Worm (Caenorhabditis elegans) whole organism, young adult: ENCODE measurements around the gene C23G10.1.

Source experiments
- B0035.1 ChIP-seq: sonication (generic microtip); optimal IDR thresholded peaks from 2 replicates; lab custom pipeline; 2016; ENCODE audit warnings: missing genetic modification characterization, mild to moderate bottlenecking, missing compliant biosample characterization, missing genotype, missing genetic modification reagents
- D2030.7 ChIP-seq: fragments of 200-800 bp; sonication (Bioruptor generic); IDR thresholded peaks from 2 replicates; pipeline ENCODE4 v1.3.6; 2022; ENCODE audit warnings: missing genetic modification reagents, missing genetic modification characterization, missing compliant biosample characterization
- F39B2.1 ChIP-seq: fragments of 200-800 bp; sonication (Bioruptor generic); IDR thresholded peaks from 2 replicates; pipeline ENCODE4 v1.3.6; 2022; ENCODE audit warnings: missing genetic modification reagents, missing genetic modification characterization, missing compliant biosample characterization
- Y56A3A.18 ChIP-seq: fragments of 200-800 bp; sonication (Bioruptor generic); IDR thresholded peaks from 2 replicates; pipeline ENCODE4 v1.3.6; 2022; ENCODE audit warnings: missing genetic modification reagents, missing genetic modification characterization, missing compliant biosample characterization
- ama-1 ChIP-seq, 3 experiments: fragments of 150-350 bp in 1 of 3; sonication (generic microtip) in 2 of 3; optimal IDR thresholded peaks; 2 replicates each; lab custom pipeline; 2014 to 2018; ENCODE audit warnings: missing biosample characterization in 2 of 3, missing genetic modification characterization in 2 of 3, missing genetic modification reagents in 2 of 3
- chd-7 ChIP-seq: sonication (generic microtip); optimal IDR thresholded peaks from 2 replicates; lab custom pipeline; 2016; ENCODE audit warnings: mild to moderate bottlenecking, missing genetic modification characterization, moderate library complexity, missing compliant biosample characterization
- die-1 ChIP-seq: sonication (generic microtip); optimal IDR thresholded peaks from 2 replicates; lab custom pipeline; 2016; ENCODE audit warnings: missing genotype, mild to moderate bottlenecking, missing genetic modification characterization, missing compliant biosample characterization
- efl-1 ChIP-seq: fragments of 150-350 bp; optimal IDR thresholded peaks from 2 replicates; lab custom pipeline; 2014; ENCODE audit warnings: missing biosample characterization, missing genetic modification reagents, missing genetic modification characterization
- him-1 ChIP-seq: sonication (generic microtip); optimal IDR thresholded peaks from 2 replicates; lab custom pipeline; 2016; ENCODE audit warnings: missing genotype, missing genetic modification reagents, missing genetic modification characterization, missing compliant biosample characterization
- lir-1 ChIP-seq: fragments of 200-800 bp; sonication (Bioruptor generic); conservative IDR thresholded peaks from 2 replicates; pipeline ENCODE4 v1.3.6; 2022; ENCODE audit warnings: missing genetic modification reagents, missing genetic modification characterization, missing compliant biosample characterization
- madf-10 ChIP-seq: sonication (generic microtip); optimal IDR thresholded peaks from 2 replicates; lab custom pipeline; 2016; ENCODE audit warnings: mild to moderate bottlenecking, missing genetic modification characterization, missing compliant biosample characterization
- rec-8 ChIP-seq, 2 experiments: sonication (generic microtip); optimal IDR thresholded peaks; 2 replicates each; lab custom pipeline; 2016; ENCODE audit warnings: mild to moderate bottlenecking in 2 of 2, missing genetic modification characterization in 2 of 2, missing genetic modification reagents in 2 of 2, missing genotype in 2 of 2, missing biosample characterization in 1 of 2, missing compliant biosample characterization in 1 of 2, moderate library complexity in 1 of 2
- snpc-4 ChIP-seq, 5 experiments: fragments of 150-350 bp in 1 of 5; sonication (generic microtip) in 4 of 5; optimal IDR thresholded peaks; 2 replicates each; lab custom pipeline; 2014 to 2018; ENCODE audit warnings: missing genetic modification characterization in 5 of 5, missing biosample characterization in 3 of 5, antibody characterized with exemption in 2 of 5, mild to moderate bottlenecking in 2 of 5, missing compliant biosample characterization in 2 of 5, missing genotype in 2 of 5, moderate library complexity in 2 of 5, missing genetic modification reagents in 1 of 5
- unc-62 ChIP-seq: fragments of 150-350 bp; optimal IDR thresholded peaks from 2 replicates; lab custom pipeline; 2014; ENCODE audit warnings: missing biosample characterization, missing genetic modification reagents, missing genetic modification characterization

- TF ChIP-seq unc-62 (GFP tag; lab: Kevin White, UChicago) (no peak), Y56A3A.18 (GFP tag; lab: Robert Waterston, UW) (no peak), efl-1 (GFP tag; lab: Kevin White, UChicago) (no peak), lir-1 (GFP tag; lab: Robert Waterston, UW) (no peak), B0035.1 (tag; lab: Kevin White, UChicago) (no peak), him-1 (tag; lab: Kevin White, UChicago) (no peak), chd-7 (tag; lab: Kevin White, UChicago) (no peak), die-1 (tag; lab: Kevin White, UChicago) (no peak), madf-10 (tag; lab: Kevin White, UChicago) (no peak), ama-1 (optimal IDR thresholded peaks at IDR 0.05; lab: Kevin White, UChicago) (no peak), ama-1 (GFP tag; optimal IDR thresholded peaks at IDR 0.05; lab: Kevin White, UChicago) (no peak), snpc-4 (GFP tag; optimal IDR thresholded peaks at IDR 0.05; lab: Kevin White, UChicago) (no peak), snpc-4 (tag; optimal IDR thresholded peaks at IDR 0.05; lab: Kevin White, UChicago) (no peak), rec-8 (tag; optimal IDR thresholded peaks at IDR 0.05; lab: Kevin White, UChicago) (no peak), D2030.7 (no peak), F39B2.1 (GFP tag; lab: Robert Waterston, UW) (no peak)
Observed at ce11 chrIII:6221403-6221802, 12.3 kb downstream of the C23G10.1 start.
